Worm (Caenorhabditis elegans) whole organism, young adult: ENCODE results near the gene B0410.3.

Source experiments
- B0035.1 ChIP-seq: sonication (generic microtip); optimal IDR thresholded peaks from 2 replicates; lab custom pipeline; 2016; ENCODE audit warnings: missing genetic modification characterization, mild to moderate bottlenecking, missing compliant biosample characterization, missing genotype, missing genetic modification reagents
- B0261.1 ChIP-seq: sonication (generic microtip); optimal IDR thresholded peaks from 2 replicates; lab custom pipeline; 2016; ENCODE audit warnings: mild to moderate bottlenecking, missing genetic modification characterization, moderate library complexity, missing compliant biosample characterization
- B0336.3 ChIP-seq: fragments of 200-800 bp; sonication (Bioruptor generic); IDR thresholded peaks from 2 replicates; pipeline ENCODE4 v1.3.6; 2022; ENCODE audit warnings: missing genetic modification characterization, missing compliant biosample characterization
- D2030.7 ChIP-seq: fragments of 200-800 bp; sonication (Bioruptor generic); IDR thresholded peaks from 2 replicates; pipeline ENCODE4 v1.3.6; 2022; ENCODE audit warnings: missing genetic modification reagents, missing genetic modification characterization, missing compliant biosample characterization
- F33H1.4 ChIP-seq: fragments of 200-800 bp; sonication (Bioruptor generic); IDR thresholded peaks from 2 replicates; pipeline ENCODE4 v1.3.6; 2022; ENCODE audit warnings: missing genetic modification reagents, missing genetic modification characterization, missing compliant biosample characterization
- F49E8.2 ChIP-seq: sonication (generic microtip); optimal IDR thresholded peaks from 3 replicates; lab custom pipeline; 2017; ENCODE audit warnings: missing genetic modification characterization, mild to moderate bottlenecking, missing compliant biosample characterization, antibody characterized with exemption, moderate library complexity; ENCODE audit not compliant: insufficient read depth
- F55B11.4 ChIP-seq: sonication (generic microtip); optimal IDR thresholded peaks from 2 replicates; lab custom pipeline; 2016; ENCODE audit warnings: missing compliant biosample characterization, missing genetic modification characterization, borderline replicate concordance; ENCODE audit not compliant: insufficient read depth
- K12H6.12 ChIP-seq: fragments of 200-800 bp; sonication (Bioruptor generic); optimal IDR thresholded peaks from 2 replicates; lab custom pipeline; 2018; ENCODE audit warnings: mild to moderate bottlenecking, missing genetic modification characterization, missing compliant biosample characterization
- Y53F4B.3 ChIP-seq: fragments of 200-800 bp; sonication (Bioruptor generic); IDR thresholded peaks from 2 replicates; pipeline ENCODE4 v1.3.6; 2022; ENCODE audit warnings: missing genetic modification reagents, missing genetic modification characterization, missing compliant biosample characterization
- ZK185.1 ChIP-seq: sonication (generic microtip); optimal IDR thresholded peaks from 2 replicates; lab custom pipeline; 2016; ENCODE audit warnings: mild to moderate bottlenecking, missing genetic modification characterization, missing compliant biosample characterization; ENCODE audit not compliant: poor library complexity, severe bottlenecking
- aptf-3 ChIP-seq: fragments of 200-800 bp; sonication (Bioruptor generic); IDR thresholded peaks from 2 replicates; pipeline ENCODE4 v1.3.6; 2022; ENCODE audit warnings: missing genetic modification characterization, missing compliant biosample characterization
- atf-7 ChIP-seq: sonication (generic microtip); optimal IDR thresholded peaks from 2 replicates; lab custom pipeline; 2017; ENCODE audit warnings: mild to moderate bottlenecking, missing genetic modification characterization, missing compliant biosample characterization
- athp-1 ChIP-seq: sonication (generic microtip); optimal IDR thresholded peaks from 2 replicates; lab custom pipeline; 2017; ENCODE audit warnings: mild to moderate bottlenecking, missing genetic modification characterization, missing compliant biosample characterization
- attf-5 ChIP-seq: fragments of 200-800 bp; sonication (Bioruptor generic); optimal IDR thresholded peaks from 2 replicates; lab custom pipeline; 2018; ENCODE audit warnings: mild to moderate bottlenecking, missing genetic modification characterization, missing compliant biosample characterization
- cebp-1 ChIP-seq, 2 experiments: fragments of 200-800 bp in 1 of 2; sonication (Bioruptor generic) in 1 of 2; sonication (generic microtip) in 1 of 2; IDR thresholded peaks in 1 of 2; optimal IDR thresholded peaks in 1 of 2; 2 replicates each; pipeline versions ENCODE4 v1.3.6 to Lab custom; 2017 to 2022; ENCODE audit warnings: missing compliant biosample characterization in 2 of 2, missing genetic modification characterization in 2 of 2, mild to moderate bottlenecking in 1 of 2, missing genetic modification reagents in 1 of 2, moderate library complexity in 1 of 2
- ceh-27 ChIP-seq: fragments of 200-800 bp; sonication (Bioruptor generic); optimal IDR thresholded peaks from 2 replicates; lab custom pipeline; 2018; ENCODE audit warnings: mild to moderate bottlenecking, missing genetic modification characterization, moderate library complexity, missing compliant biosample characterization
- ceh-40 ChIP-seq: fragments of 200-800 bp; sonication (Bioruptor generic); IDR thresholded peaks from 2 replicates; pipeline ENCODE4 v1.3.6; 2022; ENCODE audit warnings: missing genetic modification characterization, missing compliant biosample characterization
- ceh-79 ChIP-seq: sonication (generic microtip); optimal IDR thresholded peaks from 2 replicates; lab custom pipeline; 2017; ENCODE audit warnings: mild to moderate bottlenecking, missing genetic modification characterization, missing compliant biosample characterization
- ceh-91 ChIP-seq: fragments of 200-800 bp; sonication (Bioruptor generic); IDR thresholded peaks from 2 replicates; pipeline ENCODE4 v1.3.6; 2022; ENCODE audit warnings: missing genetic modification reagents, missing genetic modification characterization, missing compliant biosample characterization
- hlh-26 ChIP-seq: fragments of 200-800 bp; sonication (Bioruptor generic); conservative IDR thresholded peaks from 2 replicates; pipeline ENCODE4 v1.3.6; 2022; ENCODE audit warnings: missing genetic modification reagents, missing genetic modification characterization, missing compliant biosample characterization
- hrde-1 ChIP-seq: sonication (generic microtip); optimal IDR thresholded peaks from 2 replicates; lab custom pipeline; 2016; ENCODE audit warnings: missing genetic modification characterization, mild to moderate bottlenecking, missing compliant biosample characterization, moderate library complexity, missing genotype, missing genetic modification reagents, borderline replicate concordance
- lin-35 ChIP-seq, 3 experiments: fragments of 150-350 bp in 2 of 3; sonication (generic microtip) in 1 of 3; optimal IDR thresholded peaks; 2 replicates each; lab custom pipeline; 2014 to 2018; ENCODE audit warnings: missing biosample characterization in 3 of 3, missing genetic modification characterization in 3 of 3, missing genetic modification reagents in 3 of 3
- lin-40 ChIP-seq: sonication (generic microtip); optimal IDR thresholded peaks from 2 replicates; lab custom pipeline; 2016; ENCODE audit warnings: missing genetic modification characterization, mild to moderate bottlenecking, missing compliant biosample characterization, missing genotype, missing genetic modification reagents
- lsl-1 ChIP-seq: fragments of 200-800 bp; sonication (Bioruptor generic); optimal IDR thresholded peaks from 2 replicates; lab custom pipeline; 2018; ENCODE audit warnings: mild to moderate bottlenecking, missing genetic modification characterization, moderate library complexity, missing compliant biosample characterization
- madf-3 ChIP-seq: fragments of 200-800 bp; sonication (Bioruptor generic); IDR thresholded peaks from 2 replicates; pipeline ENCODE4 v1.3.6; 2022; ENCODE audit warnings: missing genetic modification reagents, missing genetic modification characterization, missing compliant biosample characterization
- madf-6 ChIP-seq: fragments of 200-800 bp; sonication (Bioruptor generic); IDR thresholded peaks from 2 replicates; pipeline ENCODE4 v1.3.6; 2022; ENCODE audit warnings: missing genetic modification reagents, missing genetic modification characterization, missing compliant biosample characterization
- madf-8 ChIP-seq: fragments of 200-800 bp; sonication (Bioruptor generic); conservative IDR thresholded peaks from 2 replicates; pipeline ENCODE4 v1.3.6; 2022; ENCODE audit warnings: missing genetic modification reagents, missing genetic modification characterization, missing compliant biosample characterization
- mxl-1 ChIP-seq: sonication (generic microtip); optimal IDR thresholded peaks from 2 replicates; lab custom pipeline; 2016; ENCODE audit warnings: missing genetic modification characterization, missing compliant biosample characterization
- nfyb-1 ChIP-seq: fragments of 200-800 bp; sonication (Bioruptor generic); IDR thresholded peaks from 2 replicates; pipeline ENCODE4 v1.3.6; 2022; ENCODE audit warnings: missing genetic modification reagents, missing genetic modification characterization, missing compliant biosample characterization
- nhr-179 ChIP-seq: sonication (generic microtip); optimal IDR thresholded peaks from 2 replicates; lab custom pipeline; 2016; ENCODE audit warnings: mild to moderate bottlenecking, missing genetic modification characterization, missing compliant biosample characterization
- nhr-27 ChIP-seq: fragments of 200-800 bp; sonication (Bioruptor generic); optimal IDR thresholded peaks from 2 replicates; lab custom pipeline; 2018; ENCODE audit warnings: mild to moderate bottlenecking, missing genetic modification characterization, moderate library complexity, missing compliant biosample characterization
- nhr-80 ChIP-seq: sonication (generic microtip); optimal IDR thresholded peaks from 2 replicates; lab custom pipeline; 2016; ENCODE audit warnings: missing genetic modification characterization, missing compliant biosample characterization
- rec-8 ChIP-seq, 2 experiments: sonication (generic microtip); optimal IDR thresholded peaks; 2 replicates each; lab custom pipeline; 2016; ENCODE audit warnings: mild to moderate bottlenecking in 2 of 2, missing genetic modification characterization in 2 of 2, missing genetic modification reagents in 2 of 2, missing genotype in 2 of 2, missing biosample characterization in 1 of 2, missing compliant biosample characterization in 1 of 2, moderate library complexity in 1 of 2
- snpc-1.1 ChIP-seq: sonication (generic microtip); optimal IDR thresholded peaks from 2 replicates; lab custom pipeline; 2017; ENCODE audit warnings: missing genetic modification characterization, mild to moderate bottlenecking, missing compliant biosample characterization, antibody characterized with exemption, moderate library complexity, missing genotype, missing genetic modification reagents; ENCODE audit not compliant: insufficient read depth
- snpc-3.4 ChIP-seq: sonication (generic microtip); optimal IDR thresholded peaks from 2 replicates; lab custom pipeline; 2017; ENCODE audit warnings: missing genetic modification characterization, mild to moderate bottlenecking, missing compliant biosample characterization, antibody characterized with exemption, moderate library complexity, missing genotype, missing genetic modification reagents
- zfh-2 ChIP-seq: fragments of 200-800 bp; sonication (Bioruptor generic); conservative IDR thresholded peaks from 2 replicates; pipeline ENCODE4 v1.3.6; 2022; ENCODE audit warnings: missing genetic modification reagents, missing genetic modification characterization, missing compliant biosample characterization
- ztf-26 ChIP-seq: sonication (generic microtip); optimal IDR thresholded peaks from 2 replicates; lab custom pipeline; 2017; ENCODE audit warnings: missing genetic modification characterization, missing compliant biosample characterization

Gene B0410.3

ce11 chrX:2925950-2926349 lies 34.7 kb upstream of the B0410.3 start (continued):
- no peak for TF ChIP-seq snpc-3.4 (tag; lab: Kevin White, UChicago)

DNA sequence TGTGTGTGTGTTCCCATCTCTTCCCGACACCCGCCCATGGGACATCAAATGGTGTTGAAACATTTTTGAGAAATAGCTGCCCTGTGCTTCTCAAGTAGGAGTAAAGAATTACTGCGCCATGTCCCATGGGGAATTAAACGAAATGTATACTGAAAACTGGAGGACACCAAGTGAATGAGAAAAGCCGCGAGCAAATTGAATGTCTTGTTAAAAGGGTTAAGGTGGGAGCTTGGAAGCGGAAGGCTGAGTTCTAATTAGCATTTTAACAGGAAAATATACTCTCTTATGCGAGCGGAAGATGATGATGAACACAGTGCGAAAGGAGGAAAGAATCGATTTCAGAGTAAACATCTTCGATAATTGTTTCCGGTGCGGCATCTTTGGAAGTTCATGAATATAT lies 33.1 kb upstream of the B0410.3 start:
- TF ChIP-seq zfh-2, result 0 out of 2 replicates have a peak, but pooled peaks have one; percentile 27
- TF ChIP-seq ceh-40 (GFP tag; lab: Robert Waterston, UW), result no peak
- TF ChIP-seq, all 124 proteins: peak for 1

- TF ChIP-seq attf-5, result no peak
- TF ChIP-seq B0336.3 (GFP tag; lab: Robert Waterston, UW), result no peak
- TF ChIP-seq nhr-179 (tag; lab: Kevin White, UChicago), result no peak
- TF ChIP-seq rec-8 (tag; optimal IDR thresholded peaks at IDR 0.05; lab: Kevin White, UChicago), result no peak
- no peak for TF ChIP-seq hrde-1
- no peak for TF ChIP-seq K12H6.12
- no peak for TF ChIP-seq mxl-1 (tag; lab: Kevin White, UChicago)
- no peak for TF ChIP-seq nfyb-1 (GFP tag; lab: Robert Waterston, UW)
- TF ChIP-seq, all 124 proteins: peak for 0
Observed at ce11 chrX:2923888-2924287, 32.6 kb upstream of the B0410.3 start, which contains the start of gene hst-3.2. hst-3.2 (minus strand) TSS chrX:2923988.

DNA sequence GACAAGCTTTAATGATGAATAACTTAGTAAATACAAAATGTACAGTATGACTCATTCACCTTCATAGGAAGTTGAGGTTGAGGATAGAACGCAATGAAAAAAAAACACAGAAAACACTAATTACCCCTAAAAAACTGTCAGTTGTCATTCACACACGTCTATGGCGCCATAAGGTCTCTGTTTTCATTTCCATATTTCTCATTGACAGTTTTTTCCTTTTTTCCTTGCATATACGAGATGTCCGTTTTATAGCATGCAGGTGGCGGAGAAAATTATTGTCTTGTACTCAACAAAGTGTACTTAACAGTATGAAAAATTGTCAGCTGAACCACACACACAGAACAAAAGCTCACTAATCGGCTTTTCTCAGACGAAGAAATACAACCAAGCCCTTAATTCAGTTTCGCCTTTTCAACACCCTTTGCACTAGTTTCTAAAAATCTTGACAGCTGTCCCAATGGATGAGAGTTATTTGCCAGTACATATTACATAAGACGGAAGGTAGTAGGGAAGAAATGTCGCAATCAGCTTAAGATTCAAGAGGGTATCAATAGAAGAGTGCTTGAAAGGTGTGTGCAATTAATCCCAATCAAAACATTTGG lies 31.4 kb upstream of the B0410.3 start:
- TF ChIP-seq lin-40 (tag; lab: Kevin White, UChicago) (no peak), madf-6 (GFP tag; lab: Robert Waterston, UW) (no peak), B0035.1 (tag; lab: Kevin White, UChicago) (no peak), ceh-79 (tag; lab: Kevin White, UChicago) (no peak), F49E8.2 (tag; lab: Kevin White, UChicago) (no peak), ceh-27 (no peak), cebp-1 (GFP tag; IDR thresholded peaks at IDR 0.05; lab: Robert Waterston, UW) (no peak), cebp-1 (tag; optimal IDR thresholded peaks at IDR 0.05; lab: Kevin White, UChicago) (no peak), nfyb-1 (GFP tag; lab: Robert Waterston, UW) (no peak), madf-8 (GFP tag; lab: Robert Waterston, UW) (no peak), ZK185.1 (tag; lab: Kevin White, UChicago) (no peak), nhr-27 (tag; lab: Kevin White, UChicago) (no peak), nhr-80 (no peak)

- TF ChIP-seq F55B11.4 (tag; lab: Kevin White, UChicago) (no peak), lsl-1 (GFP tag; lab: Kevin White, UChicago) (no peak), B0035.1 (tag; lab: Kevin White, UChicago) (no peak), ceh-91 (GFP tag; lab: Robert Waterston, UW) (no peak), hlh-26 (GFP tag; lab: Robert Waterston, UW) (no peak), D2030.7 (GFP tag; lab: Robert Waterston, UW) (no peak), Y53F4B.3 (no peak), aptf-3 (no peak), F33H1.4 (GFP tag; lab: Robert Waterston, UW) (no peak), madf-3 (GFP tag; lab: Robert Waterston, UW) (no peak), athp-1 (tag; lab: Kevin White, UChicago) (no peak), atf-7 (tag; lab: Kevin White, UChicago) (no peak), snpc-1.1 (no peak), ztf-26 (tag; lab: Kevin White, UChicago) (no peak), B0261.1 (tag; lab: Kevin White, UChicago) (no peak), lin-35 (GFP tag; optimal IDR thresholded peaks at IDR 0.05; lab: Kevin White, UChicago) (no peak)
Observed at ce11 chrX:2921737-2922136, 30.4 kb upstream of the B0410.3 start.
